Fruit fly (Drosophila melanogaster) whole organism, wandering third instar larva: Measurements from ENCODE around the gene Reph.

Source experiments
- CG32264 ChIP-seq: fragments of 200-800 bp; sonication (Bioruptor generic); optimal IDR thresholded peaks from 2 replicates; lab custom pipeline; 2016; ENCODE audit warnings: missing biosample characterization, missing genetic modification characterization
- rgr ChIP-seq: fragments of 200-800 bp; sonication (Bioruptor generic); optimal IDR thresholded peaks from 3 replicates; lab custom pipeline; 2016; ENCODE audit warnings: missing biosample characterization, mild to moderate bottlenecking, missing genetic modification characterization

DNA sequence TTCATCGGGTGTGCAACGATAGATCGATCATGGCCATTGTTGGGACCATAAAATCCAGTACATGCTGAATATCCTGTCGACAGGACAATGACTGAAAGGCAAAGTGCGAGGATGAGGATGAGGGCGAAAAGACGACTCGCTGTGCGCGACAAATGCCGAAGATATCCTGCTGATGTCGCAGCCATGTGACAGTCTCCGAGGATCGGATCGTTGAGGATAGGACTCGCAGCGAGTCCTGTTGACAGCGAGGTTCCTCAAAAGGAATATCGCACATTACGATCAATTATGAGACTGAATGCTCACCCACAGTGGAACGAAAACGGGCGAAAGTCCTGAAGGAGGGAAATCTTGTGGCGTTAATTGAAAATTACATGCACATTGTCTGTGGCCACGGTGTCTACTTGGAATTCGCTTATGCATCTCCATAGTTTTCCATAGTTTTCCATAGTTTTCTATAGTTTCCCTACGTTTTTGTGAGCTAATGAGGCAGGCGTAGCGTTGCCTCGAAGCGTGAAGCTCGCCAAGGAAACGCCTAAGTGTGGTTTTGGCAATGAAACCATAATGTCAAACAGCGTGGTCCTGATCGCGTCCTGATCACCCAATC is 19.2 kb downstream of the Reph start:
- TF ChIP-seq rgr: no peak
- TF ChIP-seq CG32264 (GFP tag; lab: Kevin White, UChicago): no peak
